Worm (Caenorhabditis elegans): ENCODE results near the gene folt-2.

Gene folt-2

ce11 chrV:2881016-2881415 lies 5.6 kb upstream of the folt-2 start, which contains the start of gene ifc-1:
Gene ifc-1 (plus strand): TSS chrV:2881393.
- TF ChIP-seq ceh-83 (GFP tag; optimal IDR thresholded peaks at IDR 0.05) (no peak), zip-8 (tag; optimal IDR thresholded peaks at IDR 0.05) (no peak), nhr-237 (tag; optimal IDR thresholded peaks at IDR 0.05) (no peak), ceh-43 (GFP tag; optimal IDR thresholded peaks at IDR 0.05) (no peak), ham-2 (GFP tag; optimal IDR thresholded peaks at IDR 0.05) (no peak), tbx-8 (GFP tag; optimal IDR thresholded peaks at IDR 0.05) (no peak), blmp-1 (tag; optimal IDR thresholded peaks at IDR 0.05) (no peak), nhr-2 (tag; optimal IDR thresholded peaks at IDR 0.05) (no peak), lin-32 (GFP tag; optimal IDR thresholded peaks at IDR 0.05) (no peak), ces-1 (GFP tag; optimal IDR thresholded peaks at IDR 0.05) (no peak), elt-1 (tag; optimal IDR thresholded peaks at IDR 0.05; ENCODE audit: borderline replicate concordance, insufficient read depth) (no peak), ztf-11 (tag; optimal IDR thresholded peaks at IDR 0.05) (no peak)

ce11 chrV:2880356-2880755 lies 5.0 kb upstream of the folt-2 start:
- TF ChIP-seq nhr-12 (tag; optimal IDR thresholded peaks at IDR 0.05) (no peak), lin-32 (GFP tag; optimal IDR thresholded peaks at IDR 0.05) (no peak), blmp-1 (tag; optimal IDR thresholded peaks at IDR 0.05) (no peak), tbx-8 (GFP tag; optimal IDR thresholded peaks at IDR 0.05) (no peak), nhr-237 (tag; optimal IDR thresholded peaks at IDR 0.05) (no peak), ceh-43 (GFP tag; optimal IDR thresholded peaks at IDR 0.05) (no peak), ceh-39 (tag; optimal IDR thresholded peaks at IDR 0.05) (no peak), lin-13 (tag; optimal IDR thresholded peaks at IDR 0.05) (no peak), flh-1 (GFP tag; optimal IDR thresholded peaks at IDR 0.05) (no peak), lsy-2 (tag; optimal IDR thresholded peaks at IDR 0.05) (no peak)

- TF ChIP-seq mls-2 (tag; optimal IDR thresholded peaks at IDR 0.05): no peak
- TF ChIP-seq nhr-28 (tag; optimal IDR thresholded peaks at IDR 0.05): no peak
These were observed 4.4 kb upstream of the folt-2 start, which contains the start of gene str-39 for ce11 chrV:2879801-2880200. Gene str-39 (minus strand): TSS chrV:2879901.

- TF ChIP-seq lin-32 (GFP tag; optimal IDR thresholded peaks at IDR 0.05): no peak
- no peak for TF ChIP-seq nhr-76 (tag; optimal IDR thresholded peaks at IDR 0.05)
- peak; percentile 31 for TF ChIP-seq zip-8 (tag; optimal IDR thresholded peaks at IDR 0.05)
- no peak for TF ChIP-seq ham-2 (GFP tag; optimal IDR thresholded peaks at IDR 0.05)
- TF ChIP-seq mep-1 (tag; optimal IDR thresholded peaks at IDR 0.05): peak; percentile 8
These were observed 2.1 kb upstream of the folt-2 start, which contains the start of gene F37B4.10 for ce11 chrV:2877509-2877908. Gene F37B4.10 (minus strand): TSS chrV:2877609.

ce11 chrV:2876188-2876831 lies 910 bp upstream of the folt-2 start:
- no peak for TF ChIP-seq hlh-1 (tag; optimal IDR thresholded peaks at IDR 0.05)

ce11 chrV:2872947-2873346 lies 2.5 kb downstream of the folt-2 start:
- TF ChIP-seq lin-32 (GFP tag; optimal IDR thresholded peaks at IDR 0.05) (no peak), nhr-12 (tag; optimal IDR thresholded peaks at IDR 0.05) (no peak), ceh-83 (GFP tag; optimal IDR thresholded peaks at IDR 0.05) (no peak), ceh-43 (GFP tag; optimal IDR thresholded peaks at IDR 0.05) (no peak), sem-2 (GFP tag; optimal IDR thresholded peaks at IDR 0.05) (no peak), hlh-1 (tag; optimal IDR thresholded peaks at IDR 0.05) (no peak), cnd-1 (tag; optimal IDR thresholded peaks at IDR 0.05) (no peak), pha-4 (tag; optimal IDR thresholded peaks at IDR 0.05) (no peak), flh-1 (GFP tag; optimal IDR thresholded peaks at IDR 0.05) (no peak), bed-3 (GFP tag; optimal IDR thresholded peaks at IDR 0.05) (no peak), sptf-1 (tag; optimal IDR thresholded peaks at IDR 0.05) (no peak), nhr-237 (tag; optimal IDR thresholded peaks at IDR 0.05) (no peak), drap-1 (GFP tag; optimal IDR thresholded peaks at IDR 0.05) (no peak), ceh-39 (tag; optimal IDR thresholded peaks at IDR 0.05) (no peak), tbx-8 (GFP tag; optimal IDR thresholded peaks at IDR 0.05) (no peak), unc-62 (GFP tag; optimal IDR thresholded peaks at IDR 0.05) (no peak), mls-2 (tag; optimal IDR thresholded peaks at IDR 0.05) (no peak)

All from whole organism, mixed stage, embryonic.